Worm (Caenorhabditis elegans) whole organism, L3 larva: ENCODE data around the gene C06C3.7.

Experiments used
- ama-1 ChIP-seq: fragments of 150-350 bp; optimal IDR thresholded peaks from 2 replicates; lab custom pipeline; 2018
- daf-12 ChIP-seq: fragments of 150-350 bp; optimal IDR thresholded peaks from 2 replicates; lab custom pipeline; 2014; ENCODE audit warnings: missing biosample characterization, missing genetic modification reagents, missing genetic modification characterization
- fkh-10 ChIP-seq: sonication (generic microtip); optimal IDR thresholded peaks from 2 replicates; lab custom pipeline; 2017; ENCODE audit warnings: missing biosample characterization, missing genetic modification reagents, missing genetic modification characterization
- nhr-237 ChIP-seq: fragments of 150-350 bp; optimal IDR thresholded peaks from 2 replicates; lab custom pipeline; 2014; ENCODE audit warnings: missing biosample characterization, missing genetic modification characterization
- nhr-28 ChIP-seq: fragments of 150-350 bp; optimal IDR thresholded peaks from 2 replicates; lab custom pipeline; 2014; ENCODE audit warnings: missing biosample characterization, missing genetic modification characterization
- unc-62 ChIP-seq: fragments of 150-350 bp; sonication (generic microtip); optimal IDR thresholded peaks from 4 replicates; lab custom pipeline; 2014; ENCODE audit warnings: missing biosample characterization, missing genetic modification reagents, missing genetic modification characterization

- TF ChIP-seq nhr-28 (tag; lab: Kevin White, UChicago) (no peak), unc-62 (GFP tag; lab: Kevin White, UChicago) (no peak), fkh-10 (GFP tag; lab: Kevin White, UChicago) (no peak), daf-12 (tag; lab: Kevin White, UChicago) (no peak), nhr-237 (no peak), ama-1 (lab: Kevin White, UChicago) (no peak)
These were observed 31.3 kb downstream of the C06C3.7 start, which contains the start of the genes gss-1 and chch-3 for ce11 chrII:9416381-9417276.
